Worm (Caenorhabditis elegans): ENCODE data around the gene F49C5.3.

- TF ChIP-seq unc-62 (GFP tag; optimal IDR thresholded peaks at IDR 0.05) = no peak
- no peak for TF ChIP-seq drap-1 (GFP tag; optimal IDR thresholded peaks at IDR 0.05)
- TF ChIP-seq nhr-237 (tag; optimal IDR thresholded peaks at IDR 0.05) = no peak
- TF ChIP-seq sptf-1 (tag; optimal IDR thresholded peaks at IDR 0.05) = no peak
- no peak for TF ChIP-seq elt-3 (tag; optimal IDR thresholded peaks at IDR 0.05)
- no peak for TF ChIP-seq nhr-28 (tag; optimal IDR thresholded peaks at IDR 0.05)
- TF ChIP-seq nhr-76 (tag; optimal IDR thresholded peaks at IDR 0.05) = no peak
- no peak for TF ChIP-seq pha-4 (tag; optimal IDR thresholded peaks at IDR 0.05)
- TF ChIP-seq M03D4.4 (tag; optimal IDR thresholded peaks at IDR 0.05) = no peak
- TF ChIP-seq ces-1 (GFP tag; optimal IDR thresholded peaks at IDR 0.05) = no peak
- no peak for TF ChIP-seq elt-1 (tag; optimal IDR thresholded peaks at IDR 0.05; ENCODE audit: borderline replicate concordance, insufficient read depth)
Observed at ce11 chrII:12518809-12519344, 17.4 kb upstream of the F49C5.3 start, which contains the start of gene srh-70.
